Worm (Caenorhabditis elegans) whole organism, L2 larva: Measurements from ENCODE around the gene Y38F1A.1.
A peak's percentile ranks its signal among the peaks of the same experiment; 100 is the strongest.

ENCODE experiments used
- C34F6.9 ChIP-seq: fragments of 150-350 bp; optimal IDR thresholded peaks from 2 replicates; lab custom pipeline; 2014; ENCODE audit warnings: missing biosample characterization, missing genetic modification characterization
- F13H6.1 ChIP-seq: sonication (generic microtip); optimal IDR thresholded peaks from 2 replicates; lab custom pipeline; 2016; ENCODE audit warnings: missing genetic modification characterization, missing compliant biosample characterization
- R02D3.7 ChIP-seq: fragments of 150-350 bp; optimal IDR thresholded peaks from 2 replicates; lab custom pipeline; 2014; ENCODE audit warnings: missing biosample characterization, missing genetic modification characterization
- Y55F3AM.14 ChIP-seq: fragments of 200-800 bp; sonication (Bioruptor generic); optimal IDR thresholded peaks from 2 replicates; lab custom pipeline; 2018; ENCODE audit warnings: mild to moderate bottlenecking, missing genetic modification characterization, missing compliant biosample characterization
- ZK546.5 ChIP-seq: sonication (generic microtip); optimal IDR thresholded peaks from 2 replicates; lab custom pipeline; 2017; ENCODE audit warnings: missing biosample characterization, missing genetic modification characterization
- alr-1 ChIP-seq: fragments of 150-350 bp; optimal IDR thresholded peaks from 2 replicates; lab custom pipeline; 2014; ENCODE audit warnings: missing biosample characterization, missing genetic modification characterization
- aly-2 ChIP-seq: fragments of 150-350 bp; optimal IDR thresholded peaks from 2 replicates; lab custom pipeline; 2014; ENCODE audit warnings: missing biosample characterization, missing genetic modification characterization
- ama-1 ChIP-seq: fragments of 150-350 bp; optimal IDR thresholded peaks from 2 replicates; lab custom pipeline; 2018; ENCODE audit warnings: inconsistent platforms
- blmp-1 ChIP-seq: sonication (generic microtip); optimal IDR thresholded peaks from 2 replicates; lab custom pipeline; 2017; ENCODE audit warnings: missing genetic modification characterization, mild to moderate bottlenecking, missing compliant biosample characterization, antibody characterized with exemption, moderate library complexity; ENCODE audit not compliant: insufficient read depth
- ceh-16 ChIP-seq: fragments of 150-350 bp; optimal IDR thresholded peaks from 2 replicates; lab custom pipeline; 2014; ENCODE audit warnings: missing biosample characterization, missing genetic modification characterization
- ceh-82 ChIP-seq: fragments of 150-350 bp; optimal IDR thresholded peaks from 2 replicates; lab custom pipeline; 2014; ENCODE audit warnings: missing biosample characterization, missing genetic modification characterization
- crh-2 ChIP-seq: sonication (generic microtip); optimal IDR thresholded peaks from 2 replicates; lab custom pipeline; 2017; ENCODE audit warnings: missing biosample characterization, missing genetic modification characterization
- dmd-4 ChIP-seq: sonication (generic microtip); optimal IDR thresholded peaks from 2 replicates; lab custom pipeline; 2017; ENCODE audit warnings: missing biosample characterization, missing genetic modification characterization
- egl-27 ChIP-seq: sonication (generic microtip); optimal IDR thresholded peaks from 3 replicates; lab custom pipeline; 2017; ENCODE audit warnings: missing biosample characterization, missing genetic modification reagents, missing genetic modification characterization
- elt-1 ChIP-seq: fragments of 150-350 bp; optimal IDR thresholded peaks from 2 replicates; lab custom pipeline; 2014; ENCODE audit warnings: missing biosample characterization, missing genetic modification characterization
- elt-3 ChIP-seq: sonication (generic microtip); optimal IDR thresholded peaks from 2 replicates; lab custom pipeline; 2017; ENCODE audit warnings: missing biosample characterization, missing genetic modification characterization
- fos-1 ChIP-seq: fragments of 150-350 bp; optimal IDR thresholded peaks from 2 replicates; lab custom pipeline; 2014; ENCODE audit warnings: missing biosample characterization, missing genetic modification characterization
- gmeb-1 ChIP-seq: fragments of 150-350 bp; optimal IDR thresholded peaks from 2 replicates; lab custom pipeline; 2014; ENCODE audit warnings: missing biosample characterization, missing genetic modification characterization
- lin-11 ChIP-seq: fragments of 150-350 bp; sonication (generic microtip); optimal IDR thresholded peaks from 2 replicates; lab custom pipeline; 2014; ENCODE audit warnings: missing biosample characterization, missing genetic modification characterization, inconsistent platforms, mixed read lengths
- lin-13 ChIP-seq: fragments of 150-350 bp; optimal IDR thresholded peaks from 2 replicates; lab custom pipeline; 2014; ENCODE audit warnings: missing biosample characterization, missing genetic modification reagents, missing genetic modification characterization
- lin-39 ChIP-seq: fragments of 150-350 bp; optimal IDR thresholded peaks from 2 replicates; lab custom pipeline; 2014; ENCODE audit warnings: missing biosample characterization, missing genetic modification reagents, missing genetic modification characterization
- lsy-2 ChIP-seq, 2 experiments: fragments of 150-350 bp in 1 of 2; sonication (generic microtip) in 1 of 2; optimal IDR thresholded peaks; 2 replicates each; lab custom pipeline; 2014 to 2017; ENCODE audit warnings: missing biosample characterization in 2 of 2, missing genetic modification characterization in 2 of 2
- mbf-1 ChIP-seq: sonication (generic microtip); optimal IDR thresholded peaks from 2 replicates; lab custom pipeline; 2017; ENCODE audit warnings: missing biosample characterization, missing genetic modification characterization
- mdl-1 ChIP-seq, 2 experiments: fragments of 150-350 bp in 1 of 2; sonication (generic microtip) in 1 of 2; optimal IDR thresholded peaks; 2 replicates each; lab custom pipeline; 2017; ENCODE audit warnings: missing biosample characterization in 2 of 2, missing genetic modification characterization in 2 of 2
- nhr-10 ChIP-seq: sonication (generic microtip); optimal IDR thresholded peaks from 2 replicates; lab custom pipeline; 2017; ENCODE audit warnings: missing biosample characterization, missing genetic modification characterization
- nhr-11 ChIP-seq: fragments of 150-350 bp; optimal IDR thresholded peaks from 2 replicates; lab custom pipeline; 2014; ENCODE audit warnings: missing biosample characterization, missing genetic modification characterization
- nhr-21 ChIP-seq: fragments of 150-350 bp; optimal IDR thresholded peaks from 2 replicates; lab custom pipeline; 2014; ENCODE audit warnings: missing biosample characterization, missing genetic modification characterization
- nhr-23 ChIP-seq: fragments of 150-350 bp; optimal IDR thresholded peaks from 2 replicates; lab custom pipeline; 2014; ENCODE audit warnings: missing biosample characterization, missing genetic modification reagents, missing genetic modification characterization
- nhr-237 ChIP-seq: fragments of 150-350 bp; optimal IDR thresholded peaks from 2 replicates; lab custom pipeline; 2014; ENCODE audit warnings: missing biosample characterization, missing genetic modification characterization
- nhr-25 ChIP-seq: fragments of 150-350 bp; sonication (generic microtip); optimal IDR thresholded peaks from 3 replicates; lab custom pipeline; 2014; ENCODE audit warnings: missing biosample characterization, missing genetic modification characterization
- nhr-6 ChIP-seq: fragments of 150-350 bp; optimal IDR thresholded peaks from 2 replicates; lab custom pipeline; 2014; ENCODE audit warnings: missing biosample characterization, missing genetic modification characterization
- nhr-77 ChIP-seq: fragments of 150-350 bp; optimal IDR thresholded peaks from 2 replicates; lab custom pipeline; 2014; ENCODE audit warnings: missing biosample characterization, missing genetic modification characterization
- peb-1 ChIP-seq: fragments of 150-350 bp; optimal IDR thresholded peaks from 2 replicates; lab custom pipeline; 2014; ENCODE audit warnings: missing biosample characterization, missing genetic modification characterization
- sem-4 ChIP-seq: fragments of 150-350 bp; optimal IDR thresholded peaks from 2 replicates; lab custom pipeline; 2014; ENCODE audit warnings: missing biosample characterization, missing genetic modification reagents, missing genetic modification characterization
- skn-1 ChIP-seq: sonication (generic microtip); optimal IDR thresholded peaks from 2 replicates; lab custom pipeline; 2017; ENCODE audit warnings: missing biosample characterization, missing genetic modification characterization
- sma-3 ChIP-seq: sonication (generic microtip); optimal IDR thresholded peaks from 2 replicates; lab custom pipeline; 2016; ENCODE audit warnings: missing genetic modification reagents, missing genetic modification characterization, missing compliant biosample characterization
- sma-9 ChIP-seq, 2 experiments: fragments of 150-350 bp in 1 of 2; sonication (generic microtip) in 1 of 2; optimal IDR thresholded peaks; 2 replicates each; lab custom pipeline; 2014 to 2016; ENCODE audit warnings: missing genetic modification characterization in 2 of 2, mild to moderate bottlenecking in 1 of 2, missing biosample characterization in 1 of 2, missing compliant biosample characterization in 1 of 2, missing genetic modification reagents in 1 of 2, moderate library complexity in 1 of 2
- snpc-4 ChIP-seq: fragments of 150-350 bp; optimal IDR thresholded peaks from 2 replicates; lab custom pipeline; 2014; ENCODE audit warnings: missing biosample characterization, missing genetic modification characterization
- unc-39 ChIP-seq: fragments of 150-350 bp; optimal IDR thresholded peaks from 2 replicates; lab custom pipeline; 2014; ENCODE audit warnings: missing biosample characterization, missing genetic modification characterization
- unc-55 ChIP-seq: fragments of 150-350 bp; sonication (generic microtip); optimal IDR thresholded peaks from 3 replicates; lab custom pipeline; 2014; ENCODE audit warnings: missing biosample characterization, missing genetic modification reagents, missing genetic modification characterization
- unc-62 ChIP-seq: fragments of 150-350 bp; optimal IDR thresholded peaks from 2 replicates; lab custom pipeline; 2014; ENCODE audit warnings: missing biosample characterization, missing genetic modification reagents, missing genetic modification characterization
- zag-1 ChIP-seq: fragments of 150-350 bp; optimal IDR thresholded peaks from 2 replicates; lab custom pipeline; 2014; ENCODE audit warnings: missing biosample characterization, missing genetic modification characterization
- ztf-1 ChIP-seq: fragments of 200-800 bp; sonication (Bioruptor generic); conservative IDR thresholded peaks from 2 replicates; pipeline ENCODE4 v1.3.6; 2022; ENCODE audit warnings: missing genetic modification characterization, missing compliant biosample characterization
- ztf-11 ChIP-seq: sonication (generic microtip); optimal IDR thresholded peaks from 2 replicates; lab custom pipeline; 2017; ENCODE audit warnings: missing biosample characterization, missing genetic modification characterization
- ztf-4 ChIP-seq: fragments of 150-350 bp; optimal IDR thresholded peaks from 2 replicates; lab custom pipeline; 2014; ENCODE audit warnings: missing biosample characterization, missing genetic modification characterization

Gene Y38F1A.1

ce11 chrII:12982830-12983229 is 28.3 kb upstream of the Y38F1A.1 start:
- TF ChIP-seq ztf-1 (GFP tag; lab: Robert Waterston, UW), result no peak
- TF ChIP-seq egl-27 (tag; lab: Kevin White, UChicago), result no peak
- peak; percentile 10 for TF ChIP-seq fos-1 (tag; lab: Kevin White, UChicago)
- no peak for TF ChIP-seq nhr-77 (tag; lab: Kevin White, UChicago)
- no peak for TF ChIP-seq ceh-82 (tag; lab: Kevin White, UChicago)

ce11 chrII:12981980-12982575 is 27.5 kb upstream of the Y38F1A.1 start:
- no peak for TF ChIP-seq nhr-11 (tag; lab: Kevin White, UChicago)
- TF ChIP-seq Y55F3AM.14 (GFP tag; lab: Kevin White, UChicago), result no peak
- no peak for TF ChIP-seq aly-2 (tag; lab: Kevin White, UChicago)
- TF ChIP-seq zag-1 (tag; lab: Kevin White, UChicago), result no peak
- TF ChIP-seq unc-55, result no peak
- TF ChIP-seq C34F6.9 (tag; lab: Kevin White, UChicago), result no peak
- TF ChIP-seq ceh-82 (tag; lab: Kevin White, UChicago), result no peak
- TF ChIP-seq nhr-10 (tag; lab: Kevin White, UChicago), result no peak
- no peak for TF ChIP-seq nhr-21 (tag; lab: Kevin White, UChicago)
- no peak for TF ChIP-seq lin-39 (tag; lab: Kevin White, UChicago)
- no peak for TF ChIP-seq lsy-2 (tag; optimal IDR thresholded peaks at IDR 0.05; lab: Kevin White, UChicago)
- TF ChIP-seq nhr-6 (tag; lab: Kevin White, UChicago), result no peak
- TF ChIP-seq sma-9 (GFP tag; optimal IDR thresholded peaks at IDR 0.05; lab: Kevin White, UChicago), result peak; percentile 5
- no peak for TF ChIP-seq sma-9 (tag; optimal IDR thresholded peaks at IDR 0.05; lab: Kevin White, UChicago)
- peak; percentile 22 for TF ChIP-seq egl-27 (tag; lab: Kevin White, UChicago)
- no peak for TF ChIP-seq mdl-1 (tag; optimal IDR thresholded peaks at IDR 0.05; lab: Kevin White, UChicago)
- TF ChIP-seq lin-13, result no peak
- no peak for TF ChIP-seq alr-1 (tag; lab: Kevin White, UChicago)
- no peak for TF ChIP-seq mbf-1 (tag; lab: Kevin White, UChicago)
- TF ChIP-seq ZK546.5 (tag; lab: Kevin White, UChicago), result no peak
- no peak for TF ChIP-seq sma-3
- no peak for TF ChIP-seq ztf-11
- no peak for TF ChIP-seq skn-1 (tag; lab: Kevin White, UChicago)
- TF ChIP-seq ztf-4, result no peak
- TF ChIP-seq ama-1 (lab: Kevin White, UChicago), result no peak
- no peak for TF ChIP-seq F13H6.1 (tag; lab: Kevin White, UChicago)
- TF ChIP-seq nhr-23 (tag; lab: Kevin White, UChicago), result no peak
- TF ChIP-seq sem-4 (tag; lab: Kevin White, UChicago), result no peak
- TF ChIP-seq dmd-4 (tag; lab: Kevin White, UChicago), result no peak
- no peak for TF ChIP-seq lin-11
- TF ChIP-seq fos-1 (tag; lab: Kevin White, UChicago), result no peak
- no peak for TF ChIP-seq nhr-25
- no peak for TF ChIP-seq nhr-237
- no peak for TF ChIP-seq crh-2 (tag; lab: Kevin White, UChicago)
- TF ChIP-seq snpc-4 (tag; lab: Kevin White, UChicago), result no peak
- no peak for TF ChIP-seq unc-39 (tag; lab: Kevin White, UChicago)
- TF ChIP-seq ceh-16 (tag; lab: Kevin White, UChicago), result peak; percentile 92
- TF ChIP-seq blmp-1 (tag; lab: Kevin White, UChicago), result no peak
- TF ChIP-seq elt-3 (tag; lab: Kevin White, UChicago), result no peak
- no peak for TF ChIP-seq ztf-1 (GFP tag; lab: Robert Waterston, UW)
- no peak for TF ChIP-seq R02D3.7 (tag; lab: Kevin White, UChicago)
- TF ChIP-seq peb-1 (tag; lab: Kevin White, UChicago), result no peak
- no peak for TF ChIP-seq unc-62
- peak; percentile 18 for TF ChIP-seq gmeb-1 (tag; lab: Kevin White, UChicago)
- TF ChIP-seq elt-1 (tag; lab: Kevin White, UChicago), result peak; percentile 71
